Worm (Caenorhabditis elegans): ENCODE results near the gene T10D4.11.

ce11 chrII:3145842-3146241, 3.6 kb downstream of the T10D4.11 start, which contains the start of gene T10D4.15:
- TF ChIP-seq egl-27 (tag; optimal IDR thresholded peaks at IDR 0.05): no peak
- no peak for TF ChIP-seq snpc-4 (tag; optimal IDR thresholded peaks at IDR 0.05)
- TF ChIP-seq nhr-12 (tag; optimal IDR thresholded peaks at IDR 0.05): no peak
- TF ChIP-seq fos-1 (tag; optimal IDR thresholded peaks at IDR 0.05): no peak
- TF ChIP-seq elt-1 (tag; optimal IDR thresholded peaks at IDR 0.05): no peak
- no peak for TF ChIP-seq lin-39 (tag; optimal IDR thresholded peaks at IDR 0.05)
- no peak for TF ChIP-seq ztf-11 (tag; optimal IDR thresholded peaks at IDR 0.05)
- no peak for TF ChIP-seq sma-9 (GFP tag; optimal IDR thresholded peaks at IDR 0.05)
- TF ChIP-seq sma-9 (tag; optimal IDR thresholded peaks at IDR 0.05): no peak
- no peak for TF ChIP-seq alr-1 (tag; optimal IDR thresholded peaks at IDR 0.05)
- no peak for TF ChIP-seq ama-1 (optimal IDR thresholded peaks at IDR 0.05)
- TF ChIP-seq unc-62 (GFP tag; optimal IDR thresholded peaks at IDR 0.05): no peak
- no peak for TF ChIP-seq nhr-77 (tag; optimal IDR thresholded peaks at IDR 0.05)
